Worm (Caenorhabditis elegans) whole organism, young adult: ENCODE results near the gene T21D12.14.

ENCODE experiments used
- aptf-3 ChIP-seq: fragments of 200-800 bp; sonication (Bioruptor generic); IDR thresholded peaks from 2 replicates; pipeline ENCODE4 v1.3.6; 2022; ENCODE audit warnings: missing genetic modification characterization, missing compliant biosample characterization
- unc-62 ChIP-seq: fragments of 150-350 bp; optimal IDR thresholded peaks from 2 replicates; lab custom pipeline; 2014; ENCODE audit warnings: missing biosample characterization, missing genetic modification reagents, missing genetic modification characterization

- TF ChIP-seq aptf-3 (GFP tag; lab: Robert Waterston, UW) (no peak), unc-62 (GFP tag; lab: Kevin White, UChicago) (no peak)
These were observed 6.2 kb upstream of the T21D12.14 start for ce11 chrIV:293995-294700.
